Worm (Caenorhabditis elegans): Measurements from ENCODE around the gene K07E3.1.
A peak's percentile ranks its signal among the peaks of the same experiment; 100 is the strongest.

Gene K07E3.1

DNA sequence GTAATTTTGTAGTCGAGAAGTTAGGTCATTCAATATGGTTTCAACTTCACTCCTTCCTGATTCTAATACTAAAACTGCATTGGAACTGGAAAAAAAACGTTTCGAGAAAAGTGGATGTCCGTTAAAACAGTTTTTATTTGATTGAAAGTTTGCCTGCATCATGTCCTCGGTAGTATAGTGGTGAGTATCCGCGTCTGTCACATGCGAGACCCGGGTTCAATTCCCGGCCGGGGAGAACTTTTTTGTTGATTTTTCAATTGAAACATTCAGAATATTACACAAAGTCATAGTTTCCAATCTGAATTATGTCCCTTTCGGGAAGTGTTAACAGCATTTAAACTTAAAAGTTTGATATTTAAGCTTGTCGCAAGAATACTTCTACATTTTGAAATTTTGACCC, 38.8 kb downstream of the K07E3.1 start:
- TF ChIP-seq sptf-1 (tag; optimal IDR thresholded peaks at IDR 0.05) = no peak
- TF ChIP-seq drap-1 (GFP tag; optimal IDR thresholded peaks at IDR 0.05) = no peak
- no peak for TF ChIP-seq M03D4.4 (tag; optimal IDR thresholded peaks at IDR 0.05)
- TF ChIP-seq blmp-1 (tag; optimal IDR thresholded peaks at IDR 0.05) = no peak
- TF ChIP-seq nhr-2 (tag; optimal IDR thresholded peaks at IDR 0.05) = no peak
- no peak for TF ChIP-seq bed-3 (GFP tag; optimal IDR thresholded peaks at IDR 0.05)
- TF ChIP-seq nhr-28 (tag; optimal IDR thresholded peaks at IDR 0.05) = no peak
- no peak for TF ChIP-seq zip-8 (tag; optimal IDR thresholded peaks at IDR 0.05)
- TF ChIP-seq ztf-11 (tag; optimal IDR thresholded peaks at IDR 0.05) = no peak
- TF ChIP-seq mab-5 (tag; optimal IDR thresholded peaks at IDR 0.05) = no peak
- TF ChIP-seq unc-62 (GFP tag; optimal IDR thresholded peaks at IDR 0.05) = no peak
- TF ChIP-seq ceh-39 (tag; optimal IDR thresholded peaks at IDR 0.05) = no peak
- no peak for TF ChIP-seq ham-2 (GFP tag; optimal IDR thresholded peaks at IDR 0.05)
- TF ChIP-seq hlh-1 (tag; optimal IDR thresholded peaks at IDR 0.05) = no peak
- no peak for TF ChIP-seq nhr-76 (tag; optimal IDR thresholded peaks at IDR 0.05)
- no peak for TF ChIP-seq elt-3 (tag; optimal IDR thresholded peaks at IDR 0.05)
- TF ChIP-seq mls-2 (tag; optimal IDR thresholded peaks at IDR 0.05) = no peak
- no peak for TF ChIP-seq snpc-4 (tag; optimal IDR thresholded peaks at IDR 0.05)
- TF ChIP-seq tbx-8 (GFP tag; optimal IDR thresholded peaks at IDR 0.05) = no peak
- no peak for TF ChIP-seq sem-2 (GFP tag; optimal IDR thresholded peaks at IDR 0.05)

- TF ChIP-seq drap-1 (GFP tag; optimal IDR thresholded peaks at IDR 0.05) (no peak), unc-120 (tag; optimal IDR thresholded peaks at IDR 0.05; ENCODE audit: poor library complexity, severe bottlenecking) (no peak), nhr-2 (tag; optimal IDR thresholded peaks at IDR 0.05) (no peak), ceh-83 (GFP tag; optimal IDR thresholded peaks at IDR 0.05) (no peak), nhr-237 (tag; optimal IDR thresholded peaks at IDR 0.05) (no peak), unc-39 (tag; optimal IDR thresholded peaks at IDR 0.05) (no peak), tbx-8 (GFP tag; optimal IDR thresholded peaks at IDR 0.05) (no peak), mls-2 (tag; optimal IDR thresholded peaks at IDR 0.05) (no peak), elt-3 (tag; optimal IDR thresholded peaks at IDR 0.05) (no peak), sptf-1 (tag; optimal IDR thresholded peaks at IDR 0.05) (no peak), bed-3 (GFP tag; optimal IDR thresholded peaks at IDR 0.05) (no peak), M03D4.4 (tag; optimal IDR thresholded peaks at IDR 0.05) (no peak)
These were observed 40.4 kb downstream of the K07E3.1 start, which contains the start of gene F22F1.2 for ce11 chrX:8150621-8151020. Gene F22F1.2 (minus strand): TSS chrX:8150721.

DNA sequence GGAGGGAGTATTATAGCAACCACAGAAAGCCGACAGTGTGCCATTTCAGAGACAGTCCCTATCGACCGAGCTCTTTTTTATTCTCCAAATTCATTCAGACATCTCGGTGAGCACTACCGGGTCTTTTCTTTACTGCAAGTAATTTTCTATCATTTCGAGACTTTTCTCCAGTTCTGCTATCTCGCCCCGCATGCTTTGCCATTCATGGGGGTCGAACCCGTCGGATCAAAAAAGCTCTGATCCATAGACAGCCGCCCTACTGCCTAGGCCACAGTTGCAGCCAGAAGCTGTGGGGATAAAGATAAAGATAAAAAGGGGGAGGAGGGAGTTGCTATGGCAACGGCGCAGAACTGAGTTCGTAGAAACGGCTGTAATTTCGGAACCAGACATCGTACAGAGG, 41.2 kb downstream of the K07E3.1 start:
- TF ChIP-seq ceh-83 (GFP tag; optimal IDR thresholded peaks at IDR 0.05) = peak; percentile 56
- TF ChIP-seq ceh-43 (GFP tag; optimal IDR thresholded peaks at IDR 0.05) = no peak

DNA sequence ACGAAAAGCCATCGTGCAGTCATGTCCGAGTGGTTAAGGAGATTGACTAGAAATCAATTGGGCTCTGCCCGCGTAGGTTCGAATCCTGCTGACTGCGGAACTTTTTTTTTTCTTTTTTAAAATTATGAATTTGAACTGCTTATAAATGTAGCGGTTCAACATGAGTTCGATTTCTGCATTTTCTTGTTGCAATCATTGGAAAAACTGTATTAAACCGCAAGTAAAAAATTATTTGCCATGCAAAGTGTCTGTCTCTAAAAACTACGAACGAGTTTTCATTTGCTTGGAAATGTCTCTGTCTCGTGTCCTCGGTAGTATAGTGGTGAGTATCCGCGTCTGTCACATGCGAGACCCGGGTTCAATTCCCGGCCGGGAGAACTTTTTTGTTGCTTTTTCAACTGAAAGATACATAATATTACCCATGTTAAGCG, 45.2 kb downstream of the K07E3.1 start:
- peak; percentile 12 for TF ChIP-seq mep-1 (tag; optimal IDR thresholded peaks at IDR 0.05)

DNA sequence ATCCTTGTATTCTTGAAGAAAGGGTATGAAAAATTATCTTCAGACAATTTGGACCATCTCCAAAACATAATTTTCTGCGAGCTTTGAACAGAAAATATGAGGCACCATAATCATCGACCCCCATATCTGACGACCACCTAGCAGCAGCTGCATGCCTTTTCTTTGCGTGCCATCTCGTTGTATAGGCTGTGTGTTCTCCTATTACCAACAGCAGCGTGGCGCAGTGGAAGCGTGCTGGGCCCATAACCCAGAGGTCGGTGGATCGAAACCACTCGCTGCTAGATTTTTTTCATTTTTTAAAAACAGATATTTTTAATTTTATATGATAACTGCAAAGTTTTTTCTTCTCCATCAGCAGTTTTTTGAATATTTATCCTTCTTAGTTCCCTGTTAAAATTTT, 45.7 kb downstream of the K07E3.1 start:
- no peak for TF ChIP-seq blmp-1 (tag; optimal IDR thresholded peaks at IDR 0.05)
- TF ChIP-seq M03D4.4 (tag; optimal IDR thresholded peaks at IDR 0.05) = peak; percentile 91
- TF ChIP-seq ztf-11 (tag; optimal IDR thresholded peaks at IDR 0.05) = peak; percentile 19
- TF ChIP-seq ceh-39 (tag; optimal IDR thresholded peaks at IDR 0.05) = no peak
- no peak for TF ChIP-seq unc-62 (GFP tag; optimal IDR thresholded peaks at IDR 0.05)
- TF ChIP-seq pha-4 (tag; optimal IDR thresholded peaks at IDR 0.05) = peak; percentile 66
- peak; percentile 86 for TF ChIP-seq sem-2 (GFP tag; optimal IDR thresholded peaks at IDR 0.05)
- TF ChIP-seq bed-3 (GFP tag; optimal IDR thresholded peaks at IDR 0.05) = peak; percentile 85
- peak; percentile 79 for TF ChIP-seq tbx-8 (GFP tag; optimal IDR thresholded peaks at IDR 0.05)
- TF ChIP-seq ceh-43 (GFP tag; optimal IDR thresholded peaks at IDR 0.05) = peak; percentile 85
- peak; percentile 76 for TF ChIP-seq lin-13 (tag; optimal IDR thresholded peaks at IDR 0.05)
- TF ChIP-seq cnd-1 (tag; optimal IDR thresholded peaks at IDR 0.05) = peak; percentile 87
- TF ChIP-seq lsy-2 (tag; optimal IDR thresholded peaks at IDR 0.05) = no peak
- TF ChIP-seq ces-1 (GFP tag; optimal IDR thresholded peaks at IDR 0.05) = peak; percentile 5
- TF ChIP-seq unc-120 (tag; optimal IDR thresholded peaks at IDR 0.05; ENCODE audit: poor library complexity, severe bottlenecking) = peak; percentile 50
- no peak for TF ChIP-seq unc-39 (tag; optimal IDR thresholded peaks at IDR 0.05)
- TF ChIP-seq sptf-1 (tag; optimal IDR thresholded peaks at IDR 0.05) = peak; percentile 94
- TF ChIP-seq ceh-83 (GFP tag; optimal IDR thresholded peaks at IDR 0.05) = peak; percentile 91
- TF ChIP-seq nhr-28 (tag; optimal IDR thresholded peaks at IDR 0.05) = no peak
- TF ChIP-seq mep-1 (tag; optimal IDR thresholded peaks at IDR 0.05) = peak; percentile 4
- peak; percentile 87 for TF ChIP-seq drap-1 (GFP tag; optimal IDR thresholded peaks at IDR 0.05)
- TF ChIP-seq snpc-4 (tag; optimal IDR thresholded peaks at IDR 0.05) = no peak
- no peak for TF ChIP-seq nhr-12 (tag; optimal IDR thresholded peaks at IDR 0.05)
- no peak for TF ChIP-seq zip-8 (tag; optimal IDR thresholded peaks at IDR 0.05)
- peak; percentile 71 for TF ChIP-seq lin-32 (GFP tag; optimal IDR thresholded peaks at IDR 0.05)
- TF ChIP-seq ham-2 (GFP tag; optimal IDR thresholded peaks at IDR 0.05) = peak; percentile 67
- TF ChIP-seq mls-2 (tag; optimal IDR thresholded peaks at IDR 0.05) = peak; percentile 92
- TF ChIP-seq hlh-1 (tag; optimal IDR thresholded peaks at IDR 0.05) = no peak
- no peak for TF ChIP-seq elt-1 (tag; optimal IDR thresholded peaks at IDR 0.05; ENCODE audit: borderline replicate concordance, insufficient read depth)
- peak; percentile 65 for TF ChIP-seq flh-1 (GFP tag; optimal IDR thresholded peaks at IDR 0.05)
- TF ChIP-seq nhr-237 (tag; optimal IDR thresholded peaks at IDR 0.05) = no peak
- no peak for TF ChIP-seq elt-3 (tag; optimal IDR thresholded peaks at IDR 0.05)
- TF ChIP-seq nhr-76 (tag; optimal IDR thresholded peaks at IDR 0.05) = no peak
- no peak for TF ChIP-seq nhr-2 (tag; optimal IDR thresholded peaks at IDR 0.05)
- no peak for TF ChIP-seq mab-5 (tag; optimal IDR thresholded peaks at IDR 0.05)

Measured in whole organism, mixed stage, embryonic.